Worm (Caenorhabditis elegans) whole organism, mixed stage, embryonic: Measurements from ENCODE around the gene Y116A8C.23.

Source experiments
- flh-1 ChIP-seq: fragments of 200-800 bp; sonication (Bioruptor generic); optimal IDR thresholded peaks from 2 replicates; lab custom pipeline; 2018; ENCODE audit warnings: mild to moderate bottlenecking, missing genetic modification characterization, moderate library complexity, missing compliant biosample characterization
- mls-2 ChIP-seq: sonication (generic microtip); optimal IDR thresholded peaks from 2 replicates; lab custom pipeline; 2016; ENCODE audit warnings: mild to moderate bottlenecking, missing genetic modification characterization, moderate library complexity, missing compliant biosample characterization

ce11 chrIV:17045691-17046090, 7.7 kb upstream of the Y116A8C.23 start, which contains the start of gene clec-195:
- TF ChIP-seq mls-2 (no peak), flh-1 (no peak)
